Worm (Caenorhabditis elegans) whole organism, L1 larva: ENCODE measurements around the gene sdhd-1.

Source experiments
- C04F5.9 ChIP-seq: sonication (generic microtip); optimal IDR thresholded peaks from 2 replicates; lab custom pipeline; 2016; ENCODE audit warnings: missing genetic modification characterization, missing compliant biosample characterization
- C16A3.4 ChIP-seq: fragments of 150-350 bp; optimal IDR thresholded peaks from 2 replicates; lab custom pipeline; 2014; ENCODE audit warnings: missing biosample characterization, missing genetic modification characterization
- Y116A8C.19 ChIP-seq: sonication (generic microtip); optimal IDR thresholded peaks from 2 replicates; lab custom pipeline; 2016; ENCODE audit warnings: missing compliant biosample characterization, missing genetic modification characterization, borderline replicate concordance
- aha-1 ChIP-seq: fragments of 150-350 bp; optimal IDR thresholded peaks from 2 replicates; lab custom pipeline; 2014; ENCODE audit warnings: missing biosample characterization, missing genetic modification characterization
- alr-1 ChIP-seq: fragments of 200-800 bp; sonication (Bioruptor generic); optimal IDR thresholded peaks from 2 replicates; lab custom pipeline; 2018; ENCODE audit warnings: borderline replicate concordance, mild to moderate bottlenecking, missing genetic modification characterization, missing compliant biosample characterization
- blmp-1 ChIP-seq: fragments of 150-350 bp; optimal IDR thresholded peaks from 2 replicates; lab custom pipeline; 2014; ENCODE audit warnings: missing biosample characterization, missing genetic modification characterization
- ceh-63 ChIP-seq: fragments of 200-800 bp; sonication (Bioruptor generic); optimal IDR thresholded peaks from 2 replicates; lab custom pipeline; 2018; ENCODE audit warnings: mild to moderate bottlenecking, missing genetic modification characterization, missing compliant biosample characterization
- ceh-88 ChIP-seq: fragments of 200-800 bp; sonication (Bioruptor generic); IDR thresholded peaks from 2 replicates; pipeline ENCODE4 v1.3.6; 2022; ENCODE audit warnings: missing genetic modification characterization, missing compliant biosample characterization
- ceh-90 ChIP-seq: sonication (generic microtip); optimal IDR thresholded peaks from 2 replicates; lab custom pipeline; 2016; ENCODE audit warnings: missing genetic modification characterization, missing compliant biosample characterization
- ces-1 ChIP-seq: fragments of 150-350 bp; optimal IDR thresholded peaks from 2 replicates; lab custom pipeline; 2014; ENCODE audit warnings: missing biosample characterization, missing genetic modification reagents, missing genetic modification characterization
- dpl-1 ChIP-seq, 3 experiments: fragments of 150-350 bp in 2 of 3; sonication (generic microtip) in 1 of 3; optimal IDR thresholded peaks; 2 replicates each; lab custom pipeline; 2014 to 2017; ENCODE audit warnings: missing biosample characterization in 3 of 3, missing genetic modification characterization in 3 of 3, missing genetic modification reagents in 3 of 3
- dsc-1 ChIP-seq: sonication (generic microtip); optimal IDR thresholded peaks from 2 replicates; lab custom pipeline; 2016; ENCODE audit warnings: mild to moderate bottlenecking, missing genetic modification characterization, missing compliant biosample characterization
- efl-1 ChIP-seq, 4 experiments: fragments of 150-350 bp; optimal IDR thresholded peaks in 3 of 4; peaks in 1 of 4; 1 replicate in 1 of 4; 2 replicates in 3 of 4; lab custom pipeline; 2014; ENCODE audit warnings: missing biosample characterization in 2 of 4, missing genetic modification characterization in 2 of 4, missing genetic modification reagents in 2 of 4
- elt-2 ChIP-seq: sonication (generic microtip); optimal IDR thresholded peaks from 2 replicates; lab custom pipeline; 2016; ENCODE audit warnings: missing genetic modification characterization, mild to moderate bottlenecking, inconsistent platforms, missing compliant biosample characterization, missing genetic modification reagents
- elt-3 ChIP-seq, 6 experiments: fragments of 150-350 bp in 1 of 6; sonication (generic microtip); optimal IDR thresholded peaks; 2 replicates each; lab custom pipeline; 2017 to 2018; ENCODE audit warnings: missing biosample characterization in 6 of 6, missing genetic modification characterization in 6 of 6, inconsistent platforms in 1 of 6
- ets-5 ChIP-seq: fragments of 200-800 bp; sonication (Bioruptor generic); IDR thresholded peaks from 2 replicates; pipeline ENCODE4 v1.3.6; 2022; ENCODE audit warnings: missing genetic modification characterization, missing compliant biosample characterization
- fkh-10 ChIP-seq: sonication (generic microtip); optimal IDR thresholded peaks from 2 replicates; lab custom pipeline; 2017; ENCODE audit warnings: missing biosample characterization, missing genetic modification reagents, missing genetic modification characterization
- fkh-4 ChIP-seq: sonication (generic microtip); optimal IDR thresholded peaks from 2 replicates; lab custom pipeline; 2016; ENCODE audit warnings: missing compliant biosample characterization, missing genetic modification characterization, borderline replicate concordance
- fos-1 ChIP-seq: fragments of 150-350 bp; optimal IDR thresholded peaks from 2 replicates; lab custom pipeline; 2014; ENCODE audit warnings: missing biosample characterization, missing genetic modification characterization
- hlh-4 ChIP-seq: sonication (generic microtip); optimal IDR thresholded peaks from 2 replicates; lab custom pipeline; 2016; ENCODE audit warnings: mild to moderate bottlenecking, missing genetic modification characterization, missing compliant biosample characterization
- isw-1 ChIP-seq: fragments of 200-800 bp; sonication (Bioruptor generic); IDR thresholded peaks from 2 replicates; pipeline ENCODE4 v1.3.6; 2022; ENCODE audit warnings: missing genetic modification characterization, missing compliant biosample characterization
- jun-1 ChIP-seq: fragments of 150-350 bp; optimal IDR thresholded peaks from 2 replicates; lab custom pipeline; 2014; ENCODE audit warnings: missing biosample characterization, missing genetic modification reagents, missing genetic modification characterization
- lin-13 ChIP-seq: fragments of 150-350 bp; optimal IDR thresholded peaks from 2 replicates; lab custom pipeline; 2014; ENCODE audit warnings: missing biosample characterization, missing genetic modification reagents, missing genetic modification characterization
- lin-14 ChIP-seq: fragments of 200-800 bp; sonication (Bioruptor generic); optimal IDR thresholded peaks from 2 replicates; lab custom pipeline; 2018; ENCODE audit warnings: mild to moderate bottlenecking, missing genetic modification characterization, moderate library complexity, missing compliant biosample characterization
- lir-3 ChIP-seq: sonication (generic microtip); optimal IDR thresholded peaks from 2 replicates; lab custom pipeline; 2016; ENCODE audit warnings: mild to moderate bottlenecking, missing genetic modification characterization, moderate library complexity, missing compliant biosample characterization; ENCODE audit not compliant: poor library complexity
- mab-9 ChIP-seq: fragments of 200-800 bp; sonication (Bioruptor generic); IDR thresholded peaks from 2 replicates; pipeline ENCODE4 v1.3.6; 2022; ENCODE audit warnings: missing genetic modification reagents, missing genetic modification characterization, missing compliant biosample characterization
- nhr-12 ChIP-seq: sonication (generic microtip); optimal IDR thresholded peaks from 2 replicates; lab custom pipeline; 2017; ENCODE audit warnings: missing biosample characterization, missing genetic modification characterization
- nhr-47 ChIP-seq: sonication (generic microtip); optimal IDR thresholded peaks from 2 replicates; lab custom pipeline; 2016; ENCODE audit warnings: mild to moderate bottlenecking, missing genetic modification characterization, moderate library complexity, missing compliant biosample characterization
- nhr-71 ChIP-seq: sonication (generic microtip); optimal IDR thresholded peaks from 2 replicates; lab custom pipeline; 2016; ENCODE audit warnings: mild to moderate bottlenecking, missing genetic modification characterization, moderate library complexity, missing compliant biosample characterization
- nhr-76 ChIP-seq: sonication (generic microtip); optimal IDR thresholded peaks from 2 replicates; lab custom pipeline; 2017; ENCODE audit warnings: missing biosample characterization, missing genetic modification characterization
- nhr-77 ChIP-seq: fragments of 150-350 bp; optimal IDR thresholded peaks from 2 replicates; lab custom pipeline; 2014; ENCODE audit warnings: missing biosample characterization, missing genetic modification characterization
- nhr-84 ChIP-seq: sonication (generic microtip); optimal IDR thresholded peaks from 2 replicates; lab custom pipeline; 2017; ENCODE audit warnings: missing biosample characterization, missing genetic modification characterization
- nhr-85 ChIP-seq: sonication (generic microtip); peaks from one replicate; lab custom pipeline; 2016; ENCODE audit warnings: missing genetic modification characterization, inconsistent platforms, missing compliant biosample characterization
- snpc-4 ChIP-seq: fragments of 150-350 bp; optimal IDR thresholded peaks from 2 replicates; lab custom pipeline; 2014; ENCODE audit warnings: missing biosample characterization, missing genetic modification characterization
- snu-23 ChIP-seq: sonication (generic microtip); optimal IDR thresholded peaks from 2 replicates; lab custom pipeline; 2016; ENCODE audit warnings: missing genetic modification characterization, missing compliant biosample characterization
- swsn-7 ChIP-seq: sonication (generic microtip); optimal IDR thresholded peaks from 2 replicates; lab custom pipeline; 2016; ENCODE audit warnings: missing genetic modification characterization, missing compliant biosample characterization
- tlp-1 ChIP-seq: fragments of 150-350 bp; optimal IDR thresholded peaks from 2 replicates; lab custom pipeline; 2014; ENCODE audit warnings: missing biosample characterization, missing genetic modification characterization
- unc-30 ChIP-seq: sonication (generic microtip); optimal IDR thresholded peaks from 2 replicates; lab custom pipeline; 2017; ENCODE audit warnings: missing biosample characterization, missing genetic modification characterization
- unc-86 ChIP-seq: sonication (generic microtip); optimal IDR thresholded peaks from 2 replicates; lab custom pipeline; 2016; ENCODE audit warnings: missing genetic modification characterization, missing compliant biosample characterization
- unc-98 ChIP-seq: fragments of 200-800 bp; sonication (Bioruptor generic); IDR thresholded peaks from 2 replicates; pipeline ENCODE4 v1.3.6; 2022; ENCODE audit warnings: missing genetic modification characterization, missing compliant biosample characterization
- xbp-1 ChIP-seq: sonication (generic microtip); optimal IDR thresholded peaks from 2 replicates; lab custom pipeline; 2016; ENCODE audit warnings: missing genetic modification characterization, missing compliant biosample characterization
- zag-1 ChIP-seq: fragments of 150-350 bp; optimal IDR thresholded peaks from 2 replicates; lab custom pipeline; 2014; ENCODE audit warnings: missing biosample characterization, missing genetic modification characterization
- ztf-4 ChIP-seq: fragments of 150-350 bp; optimal IDR thresholded peaks from 2 replicates; lab custom pipeline; 2014; ENCODE audit warnings: missing biosample characterization, missing genetic modification characterization

The sdhd-1 gene

DNA sequence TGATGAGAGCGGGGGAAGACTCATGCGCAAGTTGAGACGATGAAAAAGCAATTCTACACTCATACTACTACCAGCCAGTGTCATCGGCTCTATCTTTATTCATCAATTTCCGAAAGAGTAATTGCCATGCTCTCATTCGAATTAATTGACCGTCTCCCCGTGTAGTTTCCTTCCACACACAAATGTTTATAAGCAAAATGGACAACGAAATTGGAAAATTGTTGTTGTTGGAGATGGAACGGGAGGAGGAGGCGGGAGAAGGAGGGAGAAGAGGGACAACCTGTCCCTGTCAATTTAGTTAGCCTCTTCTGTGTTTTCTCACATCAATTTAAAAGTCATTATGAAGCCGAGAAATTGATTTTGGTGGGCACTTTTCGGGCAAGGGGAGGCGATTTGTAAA, 22.9 kb upstream of the sdhd-1 start:
- no peak for TF ChIP-seq lin-13
- TF ChIP-seq efl-1 (optimal IDR thresholded peaks at IDR 0.05; lab: Kevin White, UChicago) = no peak
- TF ChIP-seq efl-1 (GFP tag; optimal IDR thresholded peaks at IDR 0.05 in 1 of 2; lab: Kevin White, UChicago) = peak in 1 of 2 experiments; percentile 37

DNA sequence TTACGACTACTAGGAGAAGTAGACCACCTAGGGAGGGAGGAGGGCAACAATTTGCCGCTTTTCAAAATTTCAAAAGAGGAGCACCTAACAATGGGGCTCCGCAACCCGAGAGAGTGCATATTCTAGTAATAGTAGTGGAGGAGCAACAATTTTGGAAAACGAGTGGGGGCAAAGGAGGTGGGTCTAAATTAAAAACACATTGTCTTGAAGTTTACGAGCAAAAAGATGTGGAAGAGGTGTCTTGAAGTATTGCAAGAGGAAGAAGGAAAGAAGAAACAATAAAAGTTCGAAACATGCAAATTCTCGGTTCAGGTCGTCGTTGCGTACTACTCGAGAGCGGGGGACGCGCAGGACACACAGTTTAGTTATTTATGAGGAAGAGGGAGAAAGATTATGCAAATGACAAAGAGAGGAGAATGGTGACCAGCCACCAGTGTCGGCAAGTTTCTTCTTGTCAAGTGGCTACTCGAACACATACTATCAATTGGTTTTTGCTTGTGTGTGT, 14.5 kb upstream of the sdhd-1 start:
- TF ChIP-seq fkh-4 (tag; lab: Kevin White, UChicago) (peak; percentile 52), dsc-1 (tag; lab: Kevin White, UChicago) (peak; percentile 79), lin-14 (GFP tag; lab: Kevin White, UChicago) (peak; percentile 11), snu-23 (no peak), fos-1 (tag; lab: Kevin White, UChicago) (no peak), fkh-10 (GFP tag; lab: Kevin White, UChicago) (peak; percentile 45)

DNA sequence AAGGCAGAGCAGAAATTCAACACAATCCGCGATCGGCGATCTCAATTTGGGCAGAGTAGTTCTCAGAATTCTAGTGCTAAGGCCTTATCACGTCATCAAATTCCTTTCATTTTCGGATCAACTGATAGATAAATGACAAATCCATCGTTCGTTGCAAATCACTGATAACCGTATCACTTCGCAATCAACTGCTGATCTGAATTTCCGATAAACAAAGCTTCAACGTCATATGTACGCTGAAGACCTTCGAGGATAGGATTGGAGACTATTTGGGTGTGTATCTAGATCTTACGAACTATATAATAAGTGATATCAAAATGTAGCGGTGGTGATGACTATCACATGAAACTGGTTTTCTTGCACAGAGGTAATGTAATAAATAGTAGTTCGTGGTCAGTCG, 7.5 kb upstream of the sdhd-1 start:
- TF ChIP-seq efl-1 (optimal IDR thresholded peaks at IDR 0.05; lab: Kevin White, UChicago) (no peak), efl-1 (GFP tag; optimal IDR thresholded peaks at IDR 0.05 in 1 of 2; lab: Kevin White, UChicago) (peak in 1 of 2 experiments; percentile 13), dsc-1 (tag; lab: Kevin White, UChicago) (no peak), elt-3 (tag; optimal IDR thresholded peaks at IDR 0.05; lab: Kevin White, UChicago) (peak in 2 of 6 experiments; percentile 6 to 55), nhr-85 (tag; lab: Kevin White, UChicago) (peak; percentile 52), blmp-1 (tag; lab: Kevin White, UChicago) (peak; percentile 60)

DNA sequence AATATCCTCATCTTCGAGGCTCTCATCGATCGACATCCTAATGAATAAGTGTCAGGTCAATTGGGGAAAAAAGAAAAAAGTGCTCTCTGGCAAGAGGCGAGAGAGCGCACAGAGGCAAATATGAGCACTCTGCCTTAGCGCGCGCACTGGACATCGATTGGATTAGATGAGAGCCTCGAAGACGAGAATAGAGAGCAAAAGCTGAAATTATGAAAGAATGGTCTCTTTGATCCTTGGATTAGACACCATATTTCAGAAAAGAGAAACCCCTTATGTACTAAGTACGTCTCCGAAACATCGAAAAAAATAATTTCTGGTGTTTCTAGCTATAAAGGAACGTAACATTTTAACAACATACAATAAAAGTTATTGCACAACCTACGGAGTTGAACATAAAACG, 5.5 kb upstream of the sdhd-1 start, which contains the start of gene F45E10.2:
F45E10.2 (minus strand) TSS at position 101 of the 400 bp plus-strand sequence.
- no peak for TF ChIP-seq ceh-63 (GFP tag; lab: Kevin White, UChicago)
- TF ChIP-seq jun-1 (tag; lab: Kevin White, UChicago) = no peak
- TF ChIP-seq ceh-88 (GFP tag; lab: Robert Waterston, UW) = no peak
- no peak for TF ChIP-seq nhr-76 (tag; lab: Kevin White, UChicago)
- no peak for TF ChIP-seq ets-5 (GFP tag; lab: Robert Waterston, UW)
- no peak for TF ChIP-seq xbp-1 (tag; lab: Kevin White, UChicago)
- no peak for TF ChIP-seq ztf-4 (tag; lab: Kevin White, UChicago)
- no peak for TF ChIP-seq swsn-7 (tag; lab: Kevin White, UChicago)
- no peak for TF ChIP-seq hlh-4 (tag; lab: Kevin White, UChicago)
- no peak for TF ChIP-seq ceh-90
- no peak for TF ChIP-seq nhr-71 (tag; lab: Kevin White, UChicago)
- TF ChIP-seq dpl-1 (GFP tag; optimal IDR thresholded peaks at IDR 0.05; lab: Kevin White, UChicago) = no peak
- no peak for TF ChIP-seq aha-1 (tag; lab: Kevin White, UChicago)
- TF ChIP-seq elt-2 (tag; lab: Kevin White, UChicago) = no peak
- TF ChIP-seq C16A3.4 (tag; lab: Kevin White, UChicago) = no peak
- no peak for TF ChIP-seq unc-30
- no peak for TF ChIP-seq isw-1
- TF ChIP-seq elt-3 (tag; optimal IDR thresholded peaks at IDR 0.05; lab: Kevin White, UChicago) = no peak
- TF ChIP-seq unc-86 = no peak
- no peak for TF ChIP-seq nhr-84 (tag; lab: Kevin White, UChicago)

DNA sequence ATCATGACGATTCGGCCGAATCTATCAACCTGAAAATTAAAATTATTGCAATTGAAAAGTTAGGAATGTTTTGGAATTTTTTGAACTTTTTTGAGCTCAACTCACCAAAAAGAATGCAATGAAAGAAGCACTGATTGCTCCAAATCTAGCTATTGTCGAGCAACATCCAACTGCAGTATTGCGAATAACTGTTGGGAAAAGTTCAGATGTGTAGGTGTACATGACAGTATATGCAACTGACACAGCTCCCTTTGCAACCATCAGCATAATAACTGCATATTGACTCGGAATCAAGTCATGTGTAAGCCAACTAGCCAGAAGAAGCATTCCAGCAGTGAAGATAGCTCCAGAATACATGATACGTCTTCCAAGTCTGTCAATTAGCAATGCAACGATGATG, 2.8 kb upstream of the sdhd-1 start:
- TF ChIP-seq tlp-1 (no peak), snu-23 (no peak), nhr-47 (tag; lab: Kevin White, UChicago) (no peak), C04F5.9 (tag; lab: Kevin White, UChicago) (no peak), nhr-12 (no peak), ces-1 (no peak), nhr-76 (tag; lab: Kevin White, UChicago) (no peak), alr-1 (no peak), nhr-77 (tag; lab: Kevin White, UChicago) (no peak), zag-1 (tag; lab: Kevin White, UChicago) (no peak), ztf-4 (tag; lab: Kevin White, UChicago) (no peak), Y116A8C.19 (tag; lab: Kevin White, UChicago) (no peak), snpc-4 (tag; lab: Kevin White, UChicago) (no peak), lir-3 (tag; lab: Kevin White, UChicago) (no peak), nhr-85 (tag; lab: Kevin White, UChicago) (no peak), unc-86 (no peak), mab-9 (no peak), unc-98 (GFP tag; lab: Robert Waterston, UW) (no peak)
